Fruit fly (Drosophila melanogaster) Kc167 (cell line): ENCODE measurements around the gene CG1622.

ENCODE experiments used
- h ChIP-seq: fragments of >200 bp; optimal IDR thresholded peaks from 3 replicates; lab custom pipeline; 2018; ENCODE audit warnings: missing external identifiers
- psq ChIP-seq: fragments of >200 bp; optimal IDR thresholded peaks from 2 replicates; lab custom pipeline; 2017; ENCODE audit warnings: missing external identifiers

DNA sequence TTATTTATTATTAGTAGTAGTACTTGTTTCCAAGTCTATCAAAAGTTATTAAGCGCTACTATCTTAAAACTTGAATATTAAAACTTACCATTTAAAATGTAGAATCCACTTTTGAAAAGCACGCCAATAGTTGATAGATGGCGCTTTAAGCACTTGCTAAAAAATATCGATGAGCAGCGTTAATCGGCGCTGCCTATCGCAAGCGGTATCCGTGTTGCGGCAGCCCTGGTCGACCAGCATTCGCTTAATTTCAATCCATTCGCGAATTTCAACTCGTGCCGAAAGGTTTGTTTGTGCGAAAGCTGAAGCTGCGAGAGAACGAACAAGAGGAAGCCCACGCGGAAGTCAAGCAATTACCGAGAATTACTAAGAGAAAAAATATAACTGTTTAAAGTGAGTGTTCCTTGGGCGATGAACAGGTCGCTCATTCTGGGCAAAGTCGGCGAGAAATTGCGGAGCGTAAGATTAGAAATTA is 32.7 kb downstream of the CG1622 start, which contains the start of gene Prx2:
- TF ChIP-seq psq (lab: Kevin White, UChicago) (no peak), h (no peak)
